Worm (Caenorhabditis elegans) whole organism, early embryonic: ENCODE data around the gene cul-3.

Experiments used
- B0310.2 ChIP-seq: sonication (generic microtip); optimal IDR thresholded peaks from 2 replicates; lab custom pipeline; 2016; ENCODE audit warnings: mild to moderate bottlenecking, missing genetic modification characterization, missing compliant biosample characterization
- F13C5.2 ChIP-seq: sonication (generic microtip); optimal IDR thresholded peaks from 2 replicates; lab custom pipeline; 2017; ENCODE audit warnings: mild to moderate bottlenecking, missing genetic modification characterization, inconsistent platforms, missing compliant biosample characterization
- aly-1 ChIP-seq: sonication (generic microtip); optimal IDR thresholded peaks from 2 replicates; lab custom pipeline; 2016; ENCODE audit warnings: missing genetic modification characterization, missing compliant biosample characterization
- ama-1 ChIP-seq: fragments of 150-350 bp; optimal IDR thresholded peaks from 2 replicates; lab custom pipeline; 2014
- ceh-13 ChIP-seq: fragments of 200-800 bp; sonication (Bioruptor generic); optimal IDR thresholded peaks from 2 replicates; lab custom pipeline; 2018; ENCODE audit warnings: mild to moderate bottlenecking, missing genetic modification characterization, missing compliant biosample characterization
- ceh-36 ChIP-seq: sonication (generic microtip); optimal IDR thresholded peaks from 2 replicates; lab custom pipeline; 2016; ENCODE audit warnings: missing genetic modification characterization, inconsistent platforms, missing compliant biosample characterization
- ets-7 ChIP-seq: sonication (generic microtip); optimal IDR thresholded peaks from 2 replicates; lab custom pipeline; 2016; ENCODE audit warnings: missing genotype, missing genetic modification characterization, missing compliant biosample characterization
- flt-1 ChIP-seq: fragments of 200-800 bp; sonication (Bioruptor generic); IDR thresholded peaks from 2 replicates; pipeline ENCODE4 v1.3.6; 2022; ENCODE audit warnings: missing genetic modification characterization, missing compliant biosample characterization
- hmbx-1 ChIP-seq: sonication (generic microtip); optimal IDR thresholded peaks from 2 replicates; lab custom pipeline; 2016; ENCODE audit warnings: mild to moderate bottlenecking, missing genetic modification characterization, missing compliant biosample characterization
- hmg-4 ChIP-seq: fragments of 200-800 bp; sonication (Bioruptor generic); optimal IDR thresholded peaks from 2 replicates; lab custom pipeline; 2018; ENCODE audit warnings: mild to moderate bottlenecking, missing genetic modification characterization, missing compliant biosample characterization
- hnd-1 ChIP-seq: sonication (generic microtip); optimal IDR thresholded peaks from 2 replicates; lab custom pipeline; 2016; ENCODE audit warnings: missing genetic modification characterization, missing compliant biosample characterization
- pes-1 ChIP-seq: fragments of 200-800 bp; sonication (Bioruptor generic); IDR thresholded peaks from 2 replicates; pipeline ENCODE4 v1.3.6; 2022; ENCODE audit warnings: missing genetic modification reagents, missing genetic modification characterization, missing compliant biosample characterization
- scrt-1 ChIP-seq: fragments of 200-800 bp; sonication (Bioruptor generic); IDR thresholded peaks from 2 replicates; pipeline ENCODE4 v1.3.6; 2022; ENCODE audit warnings: missing genetic modification characterization, missing compliant biosample characterization
- sea-1 ChIP-seq: fragments of 200-800 bp; sonication (Bioruptor generic); conservative IDR thresholded peaks from 2 replicates; pipeline ENCODE4 v1.3.6; 2022; ENCODE audit warnings: missing genetic modification characterization, missing compliant biosample characterization
- tbx-11 ChIP-seq: fragments of 200-800 bp; sonication (Bioruptor generic); IDR thresholded peaks from 2 replicates; pipeline ENCODE4 v1.3.6; 2022; ENCODE audit warnings: missing genetic modification characterization, missing compliant biosample characterization
- tbx-37 ChIP-seq: fragments of 200-800 bp; sonication (Bioruptor generic); conservative IDR thresholded peaks from 2 replicates; pipeline ENCODE4 v1.3.6; 2022; ENCODE audit warnings: missing genetic modification reagents, missing genetic modification characterization, missing compliant biosample characterization
- tra-4 ChIP-seq: sonication (generic microtip); optimal IDR thresholded peaks from 2 replicates; lab custom pipeline; 2017; ENCODE audit warnings: missing genetic modification characterization, missing compliant biosample characterization

cul-3 gene

ce11 chrV:176870-177467, at the start of gene cul-3:
cul-3 (plus strand) TSS chrV:177417.
- TF ChIP-seq pes-1 (GFP tag; lab: Robert Waterston, UW) (no peak), tbx-37 (GFP tag; lab: Robert Waterston, UW) (no peak), F13C5.2 (no peak), tra-4 (tag; lab: Kevin White, UChicago) (no peak), aly-1 (tag; lab: Kevin White, UChicago) (no peak), sea-1 (GFP tag; lab: Robert Waterston, UW) (no peak)

- TF ChIP-seq hmg-4 (GFP tag; lab: Kevin White, UChicago) (no peak), tbx-37 (GFP tag; lab: Robert Waterston, UW) (no peak), sea-1 (GFP tag; lab: Robert Waterston, UW) (no peak)
Observed at ce11 chrV:127882-128281, 49.3 kb upstream of the cul-3 start, which contains the start of the genes W03F9.2 and sftb-2. W03F9.2 (minus strand) TSS chrV:128034. sftb-2 (plus strand) TSS chrV:128237.

DNA sequence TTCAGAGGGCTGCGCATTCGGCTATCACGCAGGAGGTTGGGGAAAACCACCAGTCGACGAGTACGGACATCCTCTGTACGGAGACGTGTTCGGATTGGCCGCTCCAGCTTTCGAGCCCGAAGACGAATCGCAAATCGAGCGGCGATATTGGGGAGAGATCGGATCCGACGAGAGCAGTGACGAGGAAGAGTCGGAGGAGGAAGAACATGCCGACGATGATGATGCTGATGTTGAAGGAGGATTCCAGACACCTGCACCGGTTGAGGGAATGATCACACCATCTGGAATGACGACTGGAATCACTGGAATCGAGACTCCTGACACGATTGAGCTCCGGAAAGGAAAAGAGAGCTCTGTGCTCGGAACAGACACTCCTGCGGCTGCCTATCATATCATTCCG, 47.0 kb upstream of the cul-3 start:
- TF ChIP-seq scrt-1 (no peak), hmbx-1 (tag; lab: Kevin White, UChicago) (no peak), sea-1 (GFP tag; lab: Robert Waterston, UW) (no peak), tbx-11 (GFP tag; lab: Robert Waterston, UW) (no peak), tra-4 (tag; lab: Kevin White, UChicago) (no peak), ceh-36 (tag; lab: Kevin White, UChicago) (no peak), ama-1 (no peak), ets-7 (tag; lab: Kevin White, UChicago) (no peak), aly-1 (tag; lab: Kevin White, UChicago) (no peak), hnd-1 (tag; lab: Kevin White, UChicago) (no peak), B0310.2 (tag; lab: Kevin White, UChicago) (no peak), hmg-4 (GFP tag; lab: Kevin White, UChicago) (no peak), tbx-37 (GFP tag; lab: Robert Waterston, UW) (no peak)

DNA sequence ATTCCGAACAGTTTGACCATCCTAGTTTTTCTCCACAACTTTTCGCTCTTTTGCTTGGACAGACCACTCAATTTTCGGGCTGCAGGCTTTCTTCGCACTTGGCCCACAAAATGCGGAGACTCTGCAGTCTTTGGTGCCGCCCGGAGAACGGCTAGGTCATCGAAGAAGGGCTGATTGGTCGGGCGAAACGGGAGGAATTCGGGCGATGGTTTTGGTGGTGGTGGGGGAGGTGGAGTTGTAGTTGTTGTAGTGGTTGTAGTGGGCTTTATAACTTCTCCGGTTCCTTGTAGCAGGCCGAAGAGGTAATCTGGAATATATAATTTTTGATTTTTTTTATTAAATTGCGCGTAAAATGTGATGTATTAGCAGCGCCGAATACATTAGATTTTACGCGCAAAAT, 39.5 kb upstream of the cul-3 start:
- no peak for TF ChIP-seq F13C5.2
- TF ChIP-seq hnd-1 (tag; lab: Kevin White, UChicago) = no peak
- TF ChIP-seq hmg-4 (GFP tag; lab: Kevin White, UChicago) = no peak
- TF ChIP-seq B0310.2 (tag; lab: Kevin White, UChicago) = no peak
- TF ChIP-seq ama-1 = no peak
- TF ChIP-seq tra-4 (tag; lab: Kevin White, UChicago) = no peak
- TF ChIP-seq ets-7 (tag; lab: Kevin White, UChicago) = no peak
- no peak for TF ChIP-seq ceh-13 (GFP tag; lab: Kevin White, UChicago)
- TF ChIP-seq ceh-36 (tag; lab: Kevin White, UChicago) = no peak
- TF ChIP-seq tbx-11 (GFP tag; lab: Robert Waterston, UW) = no peak
- TF ChIP-seq aly-1 (tag; lab: Kevin White, UChicago) = no peak
- TF ChIP-seq flt-1 (GFP tag; lab: Robert Waterston, UW) = no peak
- no peak for TF ChIP-seq hmbx-1 (tag; lab: Kevin White, UChicago)
- no peak for TF ChIP-seq scrt-1
- no peak for TF ChIP-seq tbx-37 (GFP tag; lab: Robert Waterston, UW)
- no peak for TF ChIP-seq sea-1 (GFP tag; lab: Robert Waterston, UW)
- TF ChIP-seq pes-1 (GFP tag; lab: Robert Waterston, UW) = no peak

DNA sequence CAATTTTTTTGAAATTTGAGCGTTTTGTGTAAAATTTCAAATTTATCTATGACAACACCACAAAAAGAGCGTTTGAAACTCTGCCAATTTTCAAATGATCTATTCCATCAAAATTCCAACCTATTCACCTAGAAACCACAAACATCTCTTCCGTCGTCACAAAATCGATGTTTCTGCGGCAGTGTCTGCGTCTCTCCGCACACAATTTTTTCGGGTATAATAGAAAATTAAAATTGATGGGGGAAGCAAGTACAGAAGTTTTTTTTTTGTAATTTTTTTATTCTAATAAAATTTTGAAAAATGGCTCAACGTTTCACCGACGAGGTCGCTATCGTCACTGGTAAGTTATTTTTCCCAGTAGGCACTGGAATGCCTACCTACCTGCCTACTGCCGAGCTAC, 38.6 kb upstream of the cul-3 start, which contains the start of gene W03F9.9:
TSS of gene W03F9.9 (plus strand) at position 301 of the 400 bp plus-strand sequence.
- no peak for TF ChIP-seq ets-7 (tag; lab: Kevin White, UChicago)
- TF ChIP-seq hmbx-1 (tag; lab: Kevin White, UChicago) = no peak
- TF ChIP-seq scrt-1 = no peak
- TF ChIP-seq B0310.2 (tag; lab: Kevin White, UChicago) = no peak
- no peak for TF ChIP-seq hmg-4 (GFP tag; lab: Kevin White, UChicago)
- no peak for TF ChIP-seq tbx-37 (GFP tag; lab: Robert Waterston, UW)
- TF ChIP-seq sea-1 (GFP tag; lab: Robert Waterston, UW) = no peak
- TF ChIP-seq ama-1 = no peak
- TF ChIP-seq ceh-36 (tag; lab: Kevin White, UChicago) = no peak
- no peak for TF ChIP-seq flt-1 (GFP tag; lab: Robert Waterston, UW)

DNA sequence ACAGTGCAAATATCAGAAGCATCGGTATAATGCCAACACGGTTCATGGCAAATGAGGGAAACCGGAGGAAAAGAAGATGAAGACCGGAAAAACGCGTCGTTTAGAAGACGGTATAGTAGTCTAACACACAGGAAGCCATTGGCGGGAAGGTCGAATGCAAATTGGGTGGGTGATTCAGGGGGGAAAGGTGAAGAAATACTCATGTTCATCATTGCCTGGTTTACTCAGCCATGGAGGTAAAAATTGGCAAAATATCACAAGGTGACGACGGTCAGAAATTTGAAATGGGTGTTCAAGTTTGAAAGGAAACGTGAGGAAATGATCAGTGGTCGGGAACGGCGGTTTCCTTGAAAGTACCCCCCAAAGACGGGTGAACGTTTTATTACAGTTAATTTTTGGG, 36.0 kb upstream of the cul-3 start, which contains the start of gene W03F9.11:
TSS of gene W03F9.11 (minus strand) at position 101 of the 400 bp plus-strand sequence.
- TF ChIP-seq ceh-36 (tag; lab: Kevin White, UChicago) = no peak
- TF ChIP-seq flt-1 (GFP tag; lab: Robert Waterston, UW) = no peak
- no peak for TF ChIP-seq sea-1 (GFP tag; lab: Robert Waterston, UW)

DNA sequence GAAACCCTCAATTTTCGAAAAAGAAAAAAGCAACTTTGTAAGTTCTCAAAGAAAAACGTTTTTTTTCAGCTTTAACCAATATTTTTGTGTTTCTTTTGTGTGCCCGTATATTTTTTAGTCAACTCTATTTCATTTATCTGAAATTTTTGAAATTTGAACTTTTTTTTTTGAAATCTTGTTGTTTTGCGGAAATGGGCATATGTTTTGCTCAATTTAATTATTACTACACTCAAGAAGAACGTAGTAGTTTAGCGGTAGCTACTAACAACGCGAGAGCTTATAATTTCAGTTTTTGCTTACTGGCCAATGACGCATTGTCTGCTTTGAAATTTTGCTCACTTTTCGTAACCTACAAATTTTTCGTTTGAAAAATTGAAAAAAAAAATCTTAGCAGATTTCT, 32.4 kb upstream of the cul-3 start, which contains the start of gene srh-82:
TSS of gene srh-82 (plus strand) at position 301 of the 400 bp plus-strand sequence.
- TF ChIP-seq tra-4 (tag; lab: Kevin White, UChicago) (no peak), ama-1 (no peak), pes-1 (GFP tag; lab: Robert Waterston, UW) (no peak), hmbx-1 (tag; lab: Kevin White, UChicago) (no peak), tbx-37 (GFP tag; lab: Robert Waterston, UW) (no peak), hmg-4 (GFP tag; lab: Kevin White, UChicago) (no peak), ceh-36 (tag; lab: Kevin White, UChicago) (no peak), B0310.2 (tag; lab: Kevin White, UChicago) (no peak), F13C5.2 (no peak), aly-1 (tag; lab: Kevin White, UChicago) (no peak), tbx-11 (GFP tag; lab: Robert Waterston, UW) (no peak), flt-1 (GFP tag; lab: Robert Waterston, UW) (no peak), sea-1 (GFP tag; lab: Robert Waterston, UW) (no peak), ceh-13 (GFP tag; lab: Kevin White, UChicago) (no peak), ets-7 (tag; lab: Kevin White, UChicago) (no peak)
